Fruit fly (Drosophila melanogaster) whole organism, embryonic: ENCODE data around the gene MED15.

Experiments used
- Adf1 ChIP-seq: fragments of 200-800 bp; sonication (Bioruptor generic); IDR thresholded peaks from 2 replicates; pipeline ENCODE4 v1.3.6; 2022; ENCODE audit warnings: missing biosample characterization, missing genetic modification characterization
- B-H2 ChIP-seq: fragments of 200-800 bp; sonication (Bioruptor generic); optimal IDR thresholded peaks from 2 replicates; lab custom pipeline; 2018; ENCODE audit warnings: missing biosample characterization, mild to moderate bottlenecking, missing genetic modification characterization
- CG10654 ChIP-seq: fragments of 200-800 bp; sonication (Bioruptor generic); optimal IDR thresholded peaks from 2 replicates; lab custom pipeline; 2016; ENCODE audit warnings: missing biosample characterization, missing genetic modification characterization
- CG13287 ChIP-seq: fragments of 200-800 bp; sonication (Bioruptor generic); IDR thresholded peaks from 2 replicates; pipeline ENCODE4 v1.3.6; 2022; ENCODE audit warnings: missing biosample characterization, missing genetic modification characterization; ENCODE audit not compliant: partially characterized antibody
- CG14014 ChIP-seq: fragments of 200-800 bp; sonication (Bioruptor generic); IDR thresholded peaks from 2 replicates; pipeline ENCODE4 v1.3.6; 2022; ENCODE audit warnings: missing biosample characterization, missing genetic modification characterization
- CG14710 ChIP-seq: fragments of 200-800 bp; sonication (Bioruptor generic); optimal IDR thresholded peaks from 3 replicates; lab custom pipeline; 2019; ENCODE audit warnings: missing biosample characterization, mild to moderate bottlenecking, missing genetic modification characterization, moderate library complexity
- CG15269 ChIP-seq: fragments of 200-800 bp; sonication (Bioruptor generic); optimal IDR thresholded peaks from 2 replicates; lab custom pipeline; 2018; ENCODE audit warnings: missing biosample characterization, mild to moderate bottlenecking, missing genetic modification characterization, moderate library complexity
- CG1602 ChIP-seq: fragments of 200-800 bp; sonication (Bioruptor generic); optimal IDR thresholded peaks from 3 replicates; lab custom pipeline; 2016; ENCODE audit warnings: missing biosample characterization, missing genetic modification characterization
- CG17328 ChIP-seq: fragments of 200-800 bp; sonication (Bioruptor generic); IDR thresholded peaks from 2 replicates; pipeline ENCODE4 v1.3.6; 2022; ENCODE audit warnings: missing biosample characterization, missing genetic modification characterization
- CG18619 ChIP-seq: fragments of 200-800 bp; sonication (Bioruptor generic); optimal IDR thresholded peaks from 3 replicates; lab custom pipeline; 2017; ENCODE audit warnings: missing biosample characterization, mild to moderate bottlenecking, missing genetic modification characterization
- CG2712 ChIP-seq: fragments of 200-800 bp; optimal IDR thresholded peaks from 3 replicates; lab custom pipeline; 2019; ENCODE audit warnings: missing biosample characterization, mild to moderate bottlenecking, missing genetic modification characterization, moderate library complexity
- CG34422 ChIP-seq: fragments of 200-800 bp; sonication (Bioruptor generic); IDR thresholded peaks from 3 replicates; pipeline ENCODE4 v1.3.6; 2022; ENCODE audit warnings: missing biosample characterization, missing genetic modification characterization
- CG3838 ChIP-seq: fragments of 200-800 bp; sonication (Bioruptor generic); optimal IDR thresholded peaks from 3 replicates; lab custom pipeline; 2016; ENCODE audit warnings: missing biosample characterization, missing genetic modification characterization
- CG3995 ChIP-seq: fragments of 200-800 bp; sonication (Bioruptor generic); optimal IDR thresholded peaks from 3 replicates; lab custom pipeline; 2016; ENCODE audit warnings: missing biosample characterization, missing genetic modification characterization
- CG4328 ChIP-seq: fragments of 200-800 bp; sonication (Bioruptor generic); optimal IDR thresholded peaks from 3 replicates; lab custom pipeline; 2017; ENCODE audit warnings: missing biosample characterization, missing genetic modification reagents, missing genetic modification characterization
- CG4424 ChIP-seq: fragments of 200-800 bp; sonication (Bioruptor generic); optimal IDR thresholded peaks from 3 replicates; lab custom pipeline; 2016; ENCODE audit warnings: missing biosample characterization, missing genetic modification characterization
- CG7963 ChIP-seq: fragments of 200-800 bp; sonication (Bioruptor generic); IDR thresholded peaks from 3 replicates; pipeline ENCODE4 v1.3.6; 2022; ENCODE audit warnings: missing biosample characterization, missing genetic modification characterization; ENCODE audit not compliant: partially characterized antibody
- Dfd ChIP-seq, 2 experiments: fragments of >200 bp; optimal IDR thresholded peaks; 2 replicates each; lab custom pipeline; 2017; ENCODE audit warnings: missing biosample characterization in 2 of 2, missing genetic modification characterization in 2 of 2
- Dll ChIP-seq: fragments of 200-800 bp; sonication (Bioruptor generic); IDR thresholded peaks from 4 replicates; pipeline ENCODE4 v1.3.6; 2022; ENCODE audit warnings: missing biosample characterization, missing genetic modification characterization; ENCODE audit not compliant: partially characterized antibody
- Fer1 ChIP-seq: fragments of 200-800 bp; sonication (Bioruptor generic); optimal IDR thresholded peaks from 2 replicates; lab custom pipeline; 2017; ENCODE audit warnings: missing biosample characterization, mild to moderate bottlenecking, missing genetic modification characterization
- HHEX ChIP-seq: fragments of 200-800 bp; sonication (Bioruptor generic); optimal IDR thresholded peaks from 3 replicates; lab custom pipeline; 2017; ENCODE audit warnings: missing biosample characterization, mild to moderate bottlenecking, missing genetic modification characterization, missing genetic modification reagents
- Lpt ChIP-seq: fragments of >200 bp; optimal IDR thresholded peaks from 2 replicates; lab custom pipeline; 2018; ENCODE audit warnings: missing biosample characterization, missing genetic modification characterization
- Meics ChIP-seq: fragments of 200-800 bp; sonication (Bioruptor generic); optimal IDR thresholded peaks from 2 replicates; lab custom pipeline; 2017; ENCODE audit warnings: missing biosample characterization, mild to moderate bottlenecking, missing genetic modification characterization
- Poxn ChIP-seq: fragments of 200-800 bp; sonication (Bioruptor generic); IDR thresholded peaks from 2 replicates; pipeline ENCODE4 v1.3.6; 2022; ENCODE audit warnings: missing biosample characterization, missing genetic modification characterization
- Ptx1 ChIP-seq: fragments of 200-800 bp; sonication (Bioruptor generic); IDR thresholded peaks from 2 replicates; pipeline ENCODE4 v1.3.6; 2022; ENCODE audit warnings: missing biosample characterization, missing genetic modification characterization
- Spps ChIP-seq: fragments of 200-800 bp; sonication (Bioruptor generic); optimal IDR thresholded peaks from 2 replicates; lab custom pipeline; 2018; ENCODE audit warnings: missing biosample characterization, mild to moderate bottlenecking, missing genetic modification characterization
- ase ChIP-seq: fragments of 200-800 bp; sonication (Bioruptor generic); IDR thresholded peaks from 3 replicates; pipeline ENCODE4 v1.3.6; 2022; ENCODE audit warnings: missing biosample characterization, missing genetic modification characterization
- bigmax ChIP-seq: fragments of 200-800 bp; sonication (Bioruptor generic); optimal IDR thresholded peaks from 2 replicates; lab custom pipeline; 2018; ENCODE audit warnings: missing biosample characterization, mild to moderate bottlenecking, missing genetic modification characterization
- cg ChIP-seq: fragments of 200-800 bp; sonication (Bioruptor generic); optimal IDR thresholded peaks from 3 replicates; lab custom pipeline; 2019; ENCODE audit warnings: missing biosample characterization, mild to moderate bottlenecking, missing genetic modification characterization, moderate library complexity
- ci ChIP-seq: fragments of 200-800 bp; sonication (Bioruptor generic); IDR thresholded peaks from 3 replicates; pipeline ENCODE4 v1.3.6; 2022; ENCODE audit warnings: missing biosample characterization, missing genetic modification characterization
- esg ChIP-seq: fragments of 200-800 bp; sonication (Bioruptor generic); conservative IDR thresholded peaks from 2 replicates; pipeline ENCODE4 v1.3.6; 2022; ENCODE audit warnings: missing biosample characterization, missing genetic modification characterization
- eve ChIP-seq, 2 experiments: fragments of >200 bp; optimal IDR thresholded peaks; 2 replicates each; lab custom pipeline; 2017; ENCODE audit warnings: missing biosample characterization in 2 of 2, missing genetic modification characterization in 2 of 2
- exex ChIP-seq: fragments of 200-800 bp; sonication (Bioruptor generic); optimal IDR thresholded peaks from 4 replicates; lab custom pipeline; 2018; ENCODE audit warnings: missing biosample characterization, mild to moderate bottlenecking, missing genetic modification characterization, moderate library complexity
- fd3F ChIP-seq: fragments of 200-800 bp; sonication (Bioruptor generic); optimal IDR thresholded peaks from 2 replicates; lab custom pipeline; 2018; ENCODE audit warnings: missing biosample characterization, mild to moderate bottlenecking, missing genetic modification characterization, moderate library complexity
- gcm2 ChIP-seq: fragments of 200-800 bp; sonication (Bioruptor generic); optimal IDR thresholded peaks from 2 replicates; lab custom pipeline; 2016; ENCODE audit warnings: missing biosample characterization, missing genetic modification characterization
- gt ChIP-seq: fragments of 200-800 bp; sonication (Bioruptor generic); IDR thresholded peaks from 2 replicates; pipeline ENCODE4 v1.3.6; 2022; ENCODE audit warnings: missing biosample characterization, missing genetic modification characterization
- h ChIP-seq: fragments of >200 bp; optimal IDR thresholded peaks from 2 replicates; lab custom pipeline; 2017
- hb ChIP-seq: fragments of 200-800 bp; sonication (Bioruptor generic); IDR thresholded peaks from 3 replicates; pipeline ENCODE4 v1.3.6; 2022; ENCODE audit warnings: missing biosample characterization, missing genetic modification characterization; ENCODE audit not compliant: partially characterized antibody
- kay ChIP-seq: fragments of 200-800 bp; sonication (Bioruptor generic); optimal IDR thresholded peaks from 2 replicates; lab custom pipeline; 2016; ENCODE audit warnings: missing biosample characterization, missing genetic modification characterization
- ken ChIP-seq: fragments of 200-800 bp; sonication (Bioruptor generic); IDR thresholded peaks from 3 replicates; pipeline ENCODE4 v1.3.6; 2022; ENCODE audit warnings: missing biosample characterization, missing genetic modification characterization
- maf-S ChIP-seq: fragments of 200-800 bp; sonication (Bioruptor generic); optimal IDR thresholded peaks from 2 replicates; lab custom pipeline; 2016; ENCODE audit warnings: missing biosample characterization, missing genetic modification characterization
- mam ChIP-seq: fragments of 200-800 bp; sonication (Bioruptor generic); optimal IDR thresholded peaks from 3 replicates; lab custom pipeline; 2016; ENCODE audit warnings: missing biosample characterization, missing genetic modification characterization
- nerfin-1 ChIP-seq: fragments of 200-800 bp; sonication (Bioruptor generic); optimal IDR thresholded peaks from 3 replicates; lab custom pipeline; 2019; ENCODE audit warnings: missing biosample characterization, mild to moderate bottlenecking, missing genetic modification characterization, moderate library complexity
- nom ChIP-seq: fragments of 200-800 bp; sonication (Bioruptor generic); optimal IDR thresholded peaks from 2 replicates; lab custom pipeline; 2017; ENCODE audit warnings: missing biosample characterization, missing genetic modification characterization, mild to moderate bottlenecking, moderate library complexity, missing genetic modification reagents
- pho ChIP-seq: fragments of 200-800 bp; sonication (Bioruptor generic); optimal IDR thresholded peaks from 2 replicates; lab custom pipeline; 2016; ENCODE audit warnings: missing biosample characterization, missing genetic modification characterization
- ranshi ChIP-seq: fragments of 200-800 bp; sonication (Bioruptor generic); IDR thresholded peaks from 2 replicates; pipeline ENCODE4 v1.3.6; 2022; ENCODE audit warnings: missing biosample characterization, missing genetic modification characterization
- rib ChIP-seq: fragments of 200-800 bp; sonication (Bioruptor generic); IDR thresholded peaks from 2 replicates; pipeline ENCODE4 v1.3.6; 2022; ENCODE audit warnings: missing biosample characterization, missing genetic modification characterization
- ssp ChIP-seq: fragments of 200-800 bp; sonication (Bioruptor generic); IDR thresholded peaks from 2 replicates; pipeline ENCODE4 v1.3.6; 2022; ENCODE audit warnings: missing biosample characterization, missing genetic modification characterization
- trem ChIP-seq: fragments of 200-800 bp; optimal IDR thresholded peaks from 3 replicates; lab custom pipeline; 2019; ENCODE audit warnings: missing biosample characterization, mild to moderate bottlenecking, missing genetic modification characterization, moderate library complexity
- vvl ChIP-seq: fragments of 200-800 bp; sonication (Bioruptor generic); IDR thresholded peaks from 2 replicates; pipeline ENCODE4 v1.3.6; 2022; ENCODE audit warnings: missing biosample characterization, missing genetic modification characterization

The MED15 gene

dm6 chr2L:451705-452472 lies 20.9 kb upstream of the MED15 start (continued):
- TF ChIP-seq nom (peak; percentile 19), exex (tag; lab: Kevin White, UChicago) (peak; percentile 82), Dll (GFP tag; lab: Robert Waterston, UW) (no peak), ssp (GFP tag; lab: Robert Waterston, UW) (no peak), CG2712 (tag; lab: Kevin White, UChicago) (no peak)

- TF ChIP-seq Meics (GFP tag; lab: Kevin White, UChicago) (no peak), ken (GFP tag; lab: Robert Waterston, UW) (no peak), CG7963 (no peak), CG14014 (no peak), B-H2 (no peak), CG18619 (no peak), HHEX (GFP tag; lab: Kevin White, UChicago) (no peak), Spps (tag; lab: Kevin White, UChicago) (no peak), Dfd (GFP tag; optimal IDR thresholded peaks at IDR 0.05; lab: Kevin White, UChicago) (no peak), CG17328 (no peak), CG3995 (no peak), Ptx1 (GFP tag; lab: Robert Waterston, UW) (no peak), h (no peak), CG1602 (GFP tag; lab: Kevin White, UChicago) (no peak), esg (GFP tag; lab: Robert Waterston, UW) (no peak), cg (GFP tag; lab: Kevin White, UChicago) (peak; percentile 89), kay (no peak), vvl (GFP tag; lab: Robert Waterston, UW) (no peak), ranshi (GFP tag; lab: Robert Waterston, UW) (no peak), maf-S (no peak), nerfin-1 (tag; lab: Kevin White, UChicago) (no peak), CG13287 (peak; percentile 72), CG10654 (GFP tag; lab: Kevin White, UChicago) (no peak), Adf1 (GFP tag; lab: Robert Waterston, UW) (no peak), pho (no peak), fd3F (GFP tag; lab: Kevin White, UChicago) (no peak), Fer1 (GFP tag; lab: Kevin White, UChicago) (no peak), CG4424 (no peak), ase (GFP tag; lab: Robert Waterston, UW) (no peak), ci (GFP tag; lab: Robert Waterston, UW) (0 out of 3 replicates have a peak, but pooled peaks have one; percentile 11), Lpt (no peak), CG15269 (tag; lab: Kevin White, UChicago) (no peak), CG3838 (GFP tag; lab: Kevin White, UChicago) (no peak), CG34422 (peak; percentile 52; the same call in 1 of the 3 replicates), hb (GFP tag; lab: Robert Waterston, UW) (no peak), CG4328 (GFP tag; lab: Kevin White, UChicago) (no peak), CG14710 (tag; lab: Kevin White, UChicago) (peak; percentile 50), rib (GFP tag; lab: Robert Waterston, UW) (no peak), gcm2 (GFP tag; lab: Kevin White, UChicago) (no peak), mam (GFP tag; lab: Kevin White, UChicago) (no peak), Poxn (no peak), bigmax (GFP tag; lab: Kevin White, UChicago) (no peak), trem (tag; lab: Kevin White, UChicago) (peak; percentile 54), gt (no peak), eve (GFP tag; optimal IDR thresholded peaks at IDR 0.05; lab: Kevin White, UChicago) (no peak)
Observed at dm6 chr2L:452872-453271, 19.9 kb upstream of the MED15 start, which contains the start of the genes crq and shv. Gene crq, minus strand, starts transcription at chr2L:453024. Gene shv, plus strand, starts transcription at chr2L:453108.
